Worm (Caenorhabditis elegans) whole organism, L4 larva: ENCODE data around the gene F13A7.7.

Experiments used
- ceh-28 ChIP-seq: fragments of 150-350 bp; optimal IDR thresholded peaks from 2 replicates; lab custom pipeline; 2014; ENCODE audit warnings: missing biosample characterization, missing genetic modification reagents, missing genetic modification characterization
- snpc-4 ChIP-seq: fragments of 150-350 bp; optimal IDR thresholded peaks from 2 replicates; lab custom pipeline; 2014; ENCODE audit warnings: missing biosample characterization, missing genetic modification characterization

DNA sequence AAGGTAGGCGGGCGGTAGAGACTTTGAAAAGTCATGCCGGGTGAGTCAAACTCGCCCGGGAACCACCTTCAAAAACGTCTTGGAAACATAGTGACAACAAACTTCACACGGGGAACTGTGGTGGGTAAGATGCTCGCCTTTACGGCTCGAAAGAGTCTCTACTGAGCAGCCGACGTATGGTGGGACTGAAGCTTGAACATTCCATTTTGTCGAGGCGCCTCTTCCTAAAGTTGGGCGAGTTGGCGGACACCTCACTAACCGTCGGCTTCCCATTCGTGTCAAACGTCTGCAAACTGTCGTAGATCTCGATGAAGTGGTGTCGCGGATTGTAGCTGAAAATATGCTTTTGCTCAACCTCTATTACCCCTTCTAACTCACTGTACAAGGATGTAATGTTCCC is 680 bp downstream of the F13A7.7 start:
- TF ChIP-seq ceh-28 (tag; lab: Kevin White, UChicago), result no peak
- TF ChIP-seq snpc-4, result no peak
